Fruit fly (Drosophila melanogaster) whole organism, wandering third instar larva: Measurements from ENCODE around the gene CG6678.

Experiments
- HLH106 ChIP-seq: fragments of 200-800 bp; optimal IDR thresholded peaks from 3 replicates; lab custom pipeline; 2019; ENCODE audit warnings: missing biosample characterization, mild to moderate bottlenecking, missing genetic modification characterization, moderate library complexity
- Hnf4 ChIP-seq: fragments of 200-800 bp; sonication (Bioruptor generic); optimal IDR thresholded peaks from 2 replicates; lab custom pipeline; 2016; ENCODE audit warnings: missing biosample characterization, mild to moderate bottlenecking, missing genetic modification characterization
- Myc ChIP-seq: fragments of >200 bp; optimal IDR thresholded peaks from 2 replicates; lab custom pipeline; 2017
- N ChIP-seq: fragments of >200 bp; optimal IDR thresholded peaks from 2 replicates; lab custom pipeline; 2018; ENCODE audit warnings: missing biosample characterization, missing external identifiers, missing genetic modification characterization

DNA sequence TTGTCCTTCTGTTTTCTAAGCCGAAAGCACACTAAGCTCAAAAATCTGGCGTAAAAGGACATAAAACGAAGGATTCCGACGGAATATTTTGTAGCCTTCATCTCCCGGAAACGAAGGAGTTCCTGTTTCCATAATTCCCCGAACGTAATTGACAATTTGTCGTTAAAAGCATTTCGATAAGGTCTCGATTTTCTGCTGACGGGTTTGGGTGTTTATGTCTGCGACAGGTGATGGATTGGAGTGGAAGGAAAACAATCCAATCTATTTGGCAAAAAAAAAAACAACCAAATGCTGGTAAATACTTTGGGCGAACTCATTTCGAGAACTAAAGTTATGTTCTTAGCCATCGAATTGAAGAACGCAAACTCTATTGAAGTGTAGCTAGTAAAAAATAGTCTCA lies 40.3 kb upstream of the CG6678 start, which contains the start of gene Gr93d:
- TF ChIP-seq N (no peak), HLH106 (no peak), Myc (lab: Kevin White, UChicago) (no peak), Hnf4 (no peak)
